Fruit fly (Drosophila melanogaster): ENCODE measurements around the gene kirre.

The kirre gene

dm6 chrX:2947545-2948072 lies 207.4 kb downstream of the kirre start, which contains the start of gene CG3603 (continued):
- TF ChIP-seq CG8119 (GFP tag; IDR thresholded peaks at IDR 0.05), result peak; percentile 70
- TF ChIP-seq Sox102F (GFP tag; optimal IDR thresholded peaks at IDR 0.05), result peak; percentile 51
- TF ChIP-seq fd85E (GFP tag; optimal IDR thresholded peaks at IDR 0.05), result peak; percentile 25
- TF ChIP-seq CG6276 (GFP tag; optimal IDR thresholded peaks at IDR 0.05), result peak; percentile 93
- peak; percentile 46 for TF ChIP-seq pdm3 (GFP tag; optimal IDR thresholded peaks at IDR 0.05)
- TF ChIP-seq CG3919 (GFP tag; optimal IDR thresholded peaks at IDR 0.05), result peak; percentile 68
- TF ChIP-seq Sox14 (GFP tag; optimal IDR thresholded peaks at IDR 0.05), result peak; percentile 42
- peak; percentile 83 for TF ChIP-seq net (GFP tag; optimal IDR thresholded peaks at IDR 0.05)
- TF ChIP-seq achi (GFP tag; optimal IDR thresholded peaks at IDR 0.05), result peak; percentile 52

dm6 chrX:2949114-2949513 lies 208.9 kb downstream of the kirre start:
- TF ChIP-seq pdm3 (GFP tag; optimal IDR thresholded peaks at IDR 0.05) (no peak), Eip78C (GFP tag) (peak; percentile 29), dsx (GFP tag; optimal IDR thresholded peaks at IDR 0.05; ENCODE audit: poor library complexity, severe bottlenecking) (peak; percentile 32)

DNA sequence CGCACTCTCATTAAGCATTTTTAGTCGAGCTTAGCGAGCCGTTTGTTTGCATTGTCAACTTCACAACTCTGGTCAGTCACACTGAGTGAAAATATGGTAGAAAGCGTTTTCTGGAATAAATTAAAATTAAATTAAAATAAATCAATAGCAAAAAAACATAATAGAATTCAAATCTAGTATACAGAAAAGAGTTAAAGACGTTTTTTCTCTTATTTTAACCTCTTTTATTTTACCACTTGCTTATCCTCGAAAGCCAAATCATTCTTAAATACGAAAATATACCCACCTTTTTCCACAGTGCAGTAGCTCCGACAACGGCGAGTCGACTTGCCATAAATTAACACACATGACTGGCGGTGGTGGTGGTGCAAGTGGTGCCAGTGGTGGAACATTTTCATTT lies 211.5 kb downstream of the kirre start:
- TF ChIP-seq CG6808 (GFP tag; optimal IDR thresholded peaks at IDR 0.05) (no peak), CG34406 (GFP tag; optimal IDR thresholded peaks at IDR 0.05) (no peak), achi (GFP tag; optimal IDR thresholded peaks at IDR 0.05) (peak; percentile 12), CG10669 (GFP tag; optimal IDR thresholded peaks at IDR 0.05) (peak; percentile 9), CG8119 (GFP tag; IDR thresholded peaks at IDR 0.05) (peak; percentile 47; the same call in 1 of the 3 replicates), cyc (GFP tag; optimal IDR thresholded peaks at IDR 0.05) (peak; percentile 9), CG15336 (GFP tag; IDR thresholded peaks at IDR 0.05) (0 out of 2 replicates have a peak, but pooled peaks have one; percentile 24), esn (GFP tag; optimal IDR thresholded peaks at IDR 0.05) (peak; percentile 40), OdsH (GFP tag; optimal IDR thresholded peaks at IDR 0.05) (peak; percentile 40), CG6163 (GFP tag; IDR thresholded peaks at IDR 0.05) (no peak), topi (GFP tag; optimal IDR thresholded peaks at IDR 0.05) (peak; percentile 22), CG32006 (GFP tag; optimal IDR thresholded peaks at IDR 0.05) (peak; percentile 42), Eip78C (GFP tag) (peak; percentile 82), Lpt (GFP tag; optimal IDR thresholded peaks at IDR 0.05) (no peak), CG8632 (GFP tag; optimal IDR thresholded peaks at IDR 0.05) (peak; percentile 3), lz (GFP tag; optimal IDR thresholded peaks at IDR 0.05) (peak; percentile 2), Hr39 (GFP tag; optimal IDR thresholded peaks at IDR 0.05) (no peak), svp (GFP tag) (peak; percentile 71), acj6 (GFP tag; optimal IDR thresholded peaks at IDR 0.05) (peak; percentile 9), ss (GFP tag; optimal IDR thresholded peaks at IDR 0.05) (peak in 1 of 2 experiments; percentile 9), CG31627 (GFP tag; optimal IDR thresholded peaks at IDR 0.05) (peak; percentile 21), CG1621 (tag; optimal IDR thresholded peaks at IDR 0.05) (no peak), Ets21C (GFP tag; optimal IDR thresholded peaks at IDR 0.05) (peak; percentile 0), CG7368 (GFP tag; optimal IDR thresholded peaks at IDR 0.05) (no peak), dsx (GFP tag; optimal IDR thresholded peaks at IDR 0.05; ENCODE audit: poor library complexity, severe bottlenecking) (no peak), Hr4 (GFP tag; optimal IDR thresholded peaks at IDR 0.05) (peak; percentile 18), CG10631 (GFP tag; optimal IDR thresholded peaks at IDR 0.05) (peak; percentile 0), Smox (GFP tag; optimal IDR thresholded peaks at IDR 0.05) (peak; percentile 14), CG3919 (GFP tag; optimal IDR thresholded peaks at IDR 0.05) (no peak), Met (GFP tag; optimal IDR thresholded peaks at IDR 0.05) (peak; percentile 6)

- TF ChIP-seq fkh (GFP tag; optimal IDR thresholded peaks at IDR 0.05) (no peak), Eip75B (GFP tag; optimal IDR thresholded peaks at IDR 0.05) (peak; percentile 8), esn (GFP tag; optimal IDR thresholded peaks at IDR 0.05) (peak; percentile 3), CG10631 (GFP tag; optimal IDR thresholded peaks at IDR 0.05) (no peak), CG6808 (GFP tag; optimal IDR thresholded peaks at IDR 0.05) (no peak), eg (GFP tag; IDR thresholded peaks at IDR 0.05) (no peak), CG16779 (tag; optimal IDR thresholded peaks at IDR 0.05) (no peak), CG32006 (GFP tag; optimal IDR thresholded peaks at IDR 0.05) (no peak), lz (GFP tag; optimal IDR thresholded peaks at IDR 0.05) (no peak), CG15336 (GFP tag; IDR thresholded peaks at IDR 0.05) (no peak), salr (GFP tag; optimal IDR thresholded peaks at IDR 0.05) (no peak), Hr39 (GFP tag; optimal IDR thresholded peaks at IDR 0.05) (no peak), Met (GFP tag; optimal IDR thresholded peaks at IDR 0.05) (peak; percentile 17), Eip78C (GFP tag) (peak; percentile 54), CG3919 (GFP tag; optimal IDR thresholded peaks at IDR 0.05) (peak; percentile 11), CG11294 (GFP tag; IDR thresholded peaks at IDR 0.05) (no peak), Hr38 (GFP tag; optimal IDR thresholded peaks at IDR 0.05) (no peak), CG8632 (GFP tag; optimal IDR thresholded peaks at IDR 0.05) (no peak), svp (GFP tag) (peak; percentile 38)
Measured at dm6 chrX:2956641-2957040, 216.5 kb downstream of the kirre start.

Measured in whole organism, prepupa.